Fruit fly (Drosophila melanogaster) whole organism, embryonic: ENCODE data around the gene ago.

Source experiments
- Atf6 ChIP-seq: fragments of 200-800 bp; sonication (Bioruptor generic); IDR thresholded peaks from 2 replicates; pipeline ENCODE4 v1.3.6; 2022; ENCODE audit warnings: missing biosample characterization, missing genetic modification characterization
- CG10543 ChIP-seq: fragments of 200-800 bp; sonication (Bioruptor generic); optimal IDR thresholded peaks from 3 replicates; lab custom pipeline; 2017; ENCODE audit warnings: missing biosample characterization, mild to moderate bottlenecking, missing genetic modification characterization, moderate library complexity
- CG12219 ChIP-seq: fragments of 200-800 bp; sonication (Bioruptor generic); optimal IDR thresholded peaks from 3 replicates; lab custom pipeline; 2018; ENCODE audit warnings: missing biosample characterization, mild to moderate bottlenecking, missing genetic modification characterization
- CG12236 ChIP-seq: fragments of 200-800 bp; sonication (Bioruptor generic); optimal IDR thresholded peaks from 2 replicates; lab custom pipeline; 2016; ENCODE audit warnings: missing biosample characterization, missing genetic modification characterization
- CG14050 ChIP-seq: fragments of 200-800 bp; sonication (Bioruptor generic); IDR thresholded peaks from 3 replicates; pipeline ENCODE4 v1.3.6; 2022; ENCODE audit warnings: missing biosample characterization, missing genetic modification characterization
- CG14860 ChIP-seq: fragments of 200-800 bp; sonication (Bioruptor generic); IDR thresholded peaks from 3 replicates; pipeline ENCODE4 v1.3.6; 2022; ENCODE audit warnings: missing biosample characterization, missing genetic modification characterization; ENCODE audit not compliant: partially characterized antibody
- CG15011 ChIP-seq: fragments of 200-800 bp; sonication (Bioruptor generic); optimal IDR thresholded peaks from 3 replicates; lab custom pipeline; 2018; ENCODE audit warnings: missing biosample characterization, mild to moderate bottlenecking, missing genetic modification characterization
- CG17359 ChIP-seq: fragments of 200-800 bp; sonication (Bioruptor generic); optimal IDR thresholded peaks from 3 replicates; lab custom pipeline; 2018; ENCODE audit warnings: missing biosample characterization, mild to moderate bottlenecking, missing genetic modification characterization, moderate library complexity
- CG17361 ChIP-seq: fragments of 200-800 bp; sonication (Bioruptor generic); IDR thresholded peaks from 3 replicates; pipeline ENCODE4 v1.3.6; 2022; ENCODE audit warnings: missing biosample characterization, missing genetic modification characterization
- CG2712 ChIP-seq: fragments of 200-800 bp; optimal IDR thresholded peaks from 3 replicates; lab custom pipeline; 2019; ENCODE audit warnings: missing biosample characterization, mild to moderate bottlenecking, missing genetic modification characterization, moderate library complexity
- CG30431 ChIP-seq: fragments of 200-800 bp; sonication (Bioruptor generic); optimal IDR thresholded peaks from 2 replicates; lab custom pipeline; 2017; ENCODE audit warnings: missing biosample characterization, missing genetic modification characterization
- CG3407 ChIP-seq: fragments of 200-800 bp; sonication (Bioruptor generic); optimal IDR thresholded peaks from 2 replicates; lab custom pipeline; 2018; ENCODE audit warnings: missing biosample characterization, mild to moderate bottlenecking, missing genetic modification characterization
- CG3847 ChIP-seq: fragments of 200-800 bp; sonication (Bioruptor generic); IDR thresholded peaks from 2 replicates; pipeline ENCODE4 v1.3.6; 2022; ENCODE audit warnings: missing biosample characterization, missing genetic modification characterization
- CG4328 ChIP-seq: fragments of 200-800 bp; sonication (Bioruptor generic); optimal IDR thresholded peaks from 3 replicates; lab custom pipeline; 2017; ENCODE audit warnings: missing biosample characterization, missing genetic modification reagents, missing genetic modification characterization
- CG8388 ChIP-seq: fragments of 200-800 bp; sonication (Bioruptor generic); optimal IDR thresholded peaks from 2 replicates; lab custom pipeline; 2019; ENCODE audit warnings: missing biosample characterization, mild to moderate bottlenecking, missing genetic modification characterization, moderate library complexity
- CG8944 ChIP-seq: fragments of 200-800 bp; sonication (Bioruptor generic); optimal IDR thresholded peaks from 3 replicates; lab custom pipeline; 2016; ENCODE audit warnings: missing biosample characterization, missing genetic modification characterization
- Dp ChIP-seq: fragments of 200-800 bp; sonication (Bioruptor generic); optimal IDR thresholded peaks from 2 replicates; lab custom pipeline; 2018; ENCODE audit warnings: missing biosample characterization, mild to moderate bottlenecking, missing genetic modification characterization, moderate library complexity
- Fer2 ChIP-seq: fragments of 200-800 bp; sonication (Bioruptor generic); optimal IDR thresholded peaks from 2 replicates; lab custom pipeline; 2018; ENCODE audit warnings: missing biosample characterization, mild to moderate bottlenecking, missing genetic modification characterization, moderate library complexity
- H2.0 ChIP-seq: fragments of 200-800 bp; sonication (Bioruptor generic); IDR thresholded peaks from 2 replicates; pipeline ENCODE4 v1.3.6; 2022; ENCODE audit warnings: missing biosample characterization, missing genetic modification characterization
- HLH3B ChIP-seq: fragments of 200-800 bp; sonication (Bioruptor generic); IDR thresholded peaks from 2 replicates; pipeline ENCODE4 v1.3.6; 2022; ENCODE audit warnings: missing biosample characterization, missing genetic modification characterization
- Hmr ChIP-seq: fragments of 200-800 bp; sonication (Bioruptor generic); optimal IDR thresholded peaks from 3 replicates; lab custom pipeline; 2017; ENCODE audit warnings: mild to moderate bottlenecking, missing biosample characterization, missing genetic modification reagents, missing genetic modification characterization
- Hr39 ChIP-seq: fragments of >200 bp; optimal IDR thresholded peaks from 2 replicates; lab custom pipeline; 2017
- Meics ChIP-seq: fragments of 200-800 bp; sonication (Bioruptor generic); optimal IDR thresholded peaks from 2 replicates; lab custom pipeline; 2017; ENCODE audit warnings: missing biosample characterization, mild to moderate bottlenecking, missing genetic modification characterization
- Opbp ChIP-seq: fragments of 200-800 bp; sonication (Bioruptor generic); IDR thresholded peaks from 3 replicates; pipeline ENCODE4 v1.3.6; 2022; ENCODE audit warnings: missing biosample characterization, missing genetic modification characterization; ENCODE audit not compliant: partially characterized antibody
- Optix ChIP-seq: fragments of 200-800 bp; sonication (Bioruptor generic); IDR thresholded peaks from 3 replicates; pipeline ENCODE4 v1.3.6; 2022; ENCODE audit warnings: missing biosample characterization, missing genetic modification characterization
- Pdp1 ChIP-seq, 2 experiments: fragments of 200-800 bp; sonication (Bioruptor generic); optimal IDR thresholded peaks; 3 replicates each; lab custom pipeline; 2016; ENCODE audit warnings: missing biosample characterization in 2 of 2, missing genetic modification characterization in 2 of 2, mild to moderate bottlenecking in 1 of 2, moderate library complexity in 1 of 2
- Sin3A ChIP-seq: fragments of >200 bp; optimal IDR thresholded peaks from 2 replicates; lab custom pipeline; 2018
- Stat92E ChIP-seq, 3 experiments: fragments of >200 bp in 2 of 3; fragments of 200-800 bp in 1 of 3; sonication (Bioruptor generic) in 1 of 3; optimal IDR thresholded peaks; 2 replicates each; lab custom pipeline; 2017 to 2019; ENCODE audit warnings: missing biosample characterization in 3 of 3, missing genetic modification characterization in 3 of 3, mild to moderate bottlenecking in 1 of 3, moderate library complexity in 1 of 3
- TFAM ChIP-seq: fragments of 200-800 bp; sonication (Bioruptor generic); optimal IDR thresholded peaks from 2 replicates; lab custom pipeline; 2017; ENCODE audit warnings: missing biosample characterization, missing genetic modification characterization, inconsistent platforms
- ap ChIP-seq: fragments of 200-800 bp; sonication (Bioruptor generic); IDR thresholded peaks from 2 replicates; pipeline ENCODE4 v1.3.6; 2022; ENCODE audit warnings: missing biosample characterization, missing genetic modification characterization
- chm ChIP-seq: fragments of 200-800 bp; sonication (Bioruptor generic); IDR thresholded peaks from 2 replicates; pipeline ENCODE4 v1.3.6; 2022; ENCODE audit warnings: missing biosample characterization, missing genetic modification characterization
- croc ChIP-seq: fragments of 200-800 bp; sonication (Bioruptor generic); conservative IDR thresholded peaks from 3 replicates; pipeline ENCODE4 v1.3.6; 2022; ENCODE audit warnings: missing biosample characterization, missing genetic modification characterization
- en ChIP-seq: fragments of 200-800 bp; sonication (Bioruptor generic); optimal IDR thresholded peaks from 2 replicates; lab custom pipeline; 2016; ENCODE audit warnings: missing biosample characterization, missing genetic modification characterization
- fd3F ChIP-seq: fragments of 200-800 bp; sonication (Bioruptor generic); optimal IDR thresholded peaks from 2 replicates; lab custom pipeline; 2018; ENCODE audit warnings: missing biosample characterization, mild to moderate bottlenecking, missing genetic modification characterization, moderate library complexity
- h ChIP-seq: fragments of >200 bp; optimal IDR thresholded peaks from 2 replicates; lab custom pipeline; 2017
- her ChIP-seq: fragments of 200-800 bp; sonication (Bioruptor generic); optimal IDR thresholded peaks from 2 replicates; lab custom pipeline; 2016; ENCODE audit warnings: missing biosample characterization, missing genetic modification characterization
- hkb ChIP-seq, 2 experiments: fragments of 200-800 bp in 1 of 2; fragments of >200 bp in 1 of 2; sonication (Bioruptor generic) in 1 of 2; IDR thresholded peaks in 1 of 2; optimal IDR thresholded peaks in 1 of 2; 2 replicates each; pipeline versions ENCODE4 v1.3.6 to Lab custom; 2017 to 2022; ENCODE audit warnings: missing biosample characterization in 1 of 2, missing genetic modification characterization in 1 of 2
- maf-S ChIP-seq: fragments of 200-800 bp; sonication (Bioruptor generic); optimal IDR thresholded peaks from 2 replicates; lab custom pipeline; 2016; ENCODE audit warnings: missing biosample characterization, missing genetic modification characterization
- mam ChIP-seq: fragments of 200-800 bp; sonication (Bioruptor generic); optimal IDR thresholded peaks from 3 replicates; lab custom pipeline; 2016; ENCODE audit warnings: missing biosample characterization, missing genetic modification characterization
- nerfin-1 ChIP-seq: fragments of 200-800 bp; sonication (Bioruptor generic); optimal IDR thresholded peaks from 3 replicates; lab custom pipeline; 2019; ENCODE audit warnings: missing biosample characterization, mild to moderate bottlenecking, missing genetic modification characterization, moderate library complexity
- nmo ChIP-seq: fragments of 200-800 bp; sonication (Bioruptor generic); optimal IDR thresholded peaks from 2 replicates; lab custom pipeline; 2018; ENCODE audit warnings: missing biosample characterization, mild to moderate bottlenecking, missing genetic modification characterization, moderate library complexity
- oc ChIP-seq: fragments of 200-800 bp; sonication (Bioruptor generic); optimal IDR thresholded peaks from 2 replicates; lab custom pipeline; 2018; ENCODE audit warnings: missing biosample characterization, mild to moderate bottlenecking, missing genetic modification characterization, moderate library complexity
- odd ChIP-seq: fragments of 200-800 bp; sonication (Bioruptor generic); optimal IDR thresholded peaks from 2 replicates; lab custom pipeline; 2017; ENCODE audit warnings: missing biosample characterization, mild to moderate bottlenecking, missing genetic modification characterization
- pho ChIP-seq: fragments of 200-800 bp; sonication (Bioruptor generic); optimal IDR thresholded peaks from 2 replicates; lab custom pipeline; 2016; ENCODE audit warnings: missing biosample characterization, missing genetic modification characterization
- run ChIP-seq: fragments of 200-800 bp; sonication (Bioruptor generic); optimal IDR thresholded peaks from 3 replicates; lab custom pipeline; 2018; ENCODE audit warnings: missing biosample characterization, mild to moderate bottlenecking, missing genetic modification characterization
- sisA ChIP-seq: fragments of 200-800 bp; sonication (Bioruptor generic); IDR thresholded peaks from 2 replicates; pipeline ENCODE4 v1.3.6; 2022; ENCODE audit warnings: missing biosample characterization, missing genetic modification characterization
- twi ChIP-seq: fragments of 200-800 bp; optimal IDR thresholded peaks from 2 replicates; lab custom pipeline; 2019; ENCODE audit warnings: missing biosample characterization, mild to moderate bottlenecking, missing genetic modification characterization, moderate library complexity
- tx ChIP-seq: fragments of 200-800 bp; sonication (Bioruptor generic); optimal IDR thresholded peaks from 2 replicates; lab custom pipeline; 2016; ENCODE audit warnings: missing biosample characterization, missing genetic modification characterization
- unpg ChIP-seq: fragments of 200-800 bp; sonication (Bioruptor generic); optimal IDR thresholded peaks from 3 replicates; lab custom pipeline; 2018; ENCODE audit warnings: missing biosample characterization, mild to moderate bottlenecking, missing genetic modification characterization, moderate library complexity
- wek ChIP-seq: fragments of 200-800 bp; sonication (Bioruptor generic); optimal IDR thresholded peaks from 3 replicates; lab custom pipeline; 2018; ENCODE audit warnings: missing biosample characterization, mild to moderate bottlenecking, missing genetic modification characterization, moderate library complexity
- yki ChIP-seq: fragments of >200 bp; optimal IDR thresholded peaks from 3 replicates; lab custom pipeline; 2018

ago gene

dm6 chr3L:4259102-4259558 lies 5.0 kb upstream of the ago start, which contains the start of the genes CG15011 and CG1309 (continued):
- TF ChIP-seq HLH3B (GFP tag; lab: Robert Waterston, UW) (peak; percentile 68; the same call in 1 of the 2 replicates), CG17361 (GFP tag; lab: Robert Waterston, UW) (peak; percentile 88), hkb (optimal IDR thresholded peaks at IDR 0.05; lab: Kevin White, UChicago) (no peak), hkb (GFP tag; IDR thresholded peaks at IDR 0.05; lab: Robert Waterston, UW) (peak; percentile 60; the same call in 1 of the 2 replicates), wek (no peak), maf-S (GFP tag; lab: Kevin White, UChicago) (peak; percentile 87), en (GFP tag; lab: Kevin White, UChicago) (peak; percentile 67), chm (GFP tag; lab: Robert Waterston, UW) (0 out of 2 replicates have a peak, but pooled peaks have one; percentile 49), sisA (GFP tag; lab: Robert Waterston, UW) (peak; percentile 84), TFAM (GFP tag; lab: Kevin White, UChicago) (peak; percentile 17), CG3407 (GFP tag; lab: Kevin White, UChicago) (peak; percentile 61), oc (peak; percentile 66), nmo (GFP tag; lab: Kevin White, UChicago) (peak; percentile 92), CG10543 (peak; percentile 87), Opbp (GFP tag; lab: Robert Waterston, UW) (no peak), twi (tag; lab: Kevin White, UChicago) (peak; percentile 83), yki (lab: Kevin White, UChicago) (no peak), h (lab: Kevin White, UChicago) (no peak), unpg (GFP tag; lab: Kevin White, UChicago) (peak; percentile 84), CG14050 (GFP tag; lab: Robert Waterston, UW) (peak; percentile 62), Hr39 (lab: Kevin White, UChicago) (no peak), pho (GFP tag; lab: Kevin White, UChicago) (peak; percentile 91), her (GFP tag; lab: Kevin White, UChicago) (peak; percentile 66), Fer2 (tag; lab: Kevin White, UChicago) (peak; percentile 78), run (tag; lab: Kevin White, UChicago) (peak; percentile 39), CG17359 (tag; lab: Kevin White, UChicago) (peak; percentile 76), CG4328 (GFP tag; lab: Kevin White, UChicago) (peak; percentile 76), ap (GFP tag; lab: Robert Waterston, UW) (no peak), tx (GFP tag; lab: Kevin White, UChicago) (peak; percentile 82), fd3F (GFP tag; lab: Kevin White, UChicago) (peak; percentile 73), Optix (GFP tag; lab: Robert Waterston, UW) (peak; percentile 69; the same call in 1 of the 3 replicates), CG2712 (tag; lab: Kevin White, UChicago) (peak; percentile 90), Hmr (GFP tag; lab: Kevin White, UChicago) (peak; percentile 81), CG12219 (peak; percentile 50), Meics (GFP tag; lab: Kevin White, UChicago) (peak; percentile 77), CG15011 (no peak), Sin3A (lab: Kevin White, UChicago) (peak; percentile 71), Stat92E (GFP tag; optimal IDR thresholded peaks at IDR 0.05; lab: Kevin White, UChicago) (peak in 1 of 3 experiments; percentile 35), H2.0 (GFP tag; lab: Robert Waterston, UW) (peak; percentile 56), croc (GFP tag; lab: Robert Waterston, UW) (peak; percentile 59), CG3847 (GFP tag; lab: Robert Waterston, UW) (peak; percentile 77), mam (GFP tag; lab: Kevin White, UChicago) (peak; percentile 91), Atf6 (GFP tag; lab: Robert Waterston, UW) (peak; percentile 70; the same call in 1 of the 2 replicates), CG8944 (peak; percentile 75), Pdp1 (GFP tag; optimal IDR thresholded peaks at IDR 0.05; lab: Kevin White, UChicago) (peak; percentile 82 to 88), nerfin-1 (peak; percentile 93), CG14860 (GFP tag; lab: Robert Waterston, UW) (no peak), CG8388 (GFP tag; lab: Kevin White, UChicago) (peak; percentile 84), CG30431 (peak; percentile 40), odd (GFP tag; lab: Kevin White, UChicago) (peak; percentile 53), CG12236 (GFP tag; lab: Kevin White, UChicago) (peak; percentile 70), Dp (GFP tag; lab: Kevin White, UChicago) (peak; percentile 12)
